Fruit fly (Drosophila melanogaster): ENCODE data around the gene Sec61gamma.

Sec61gamma gene

dm6 chrX:19631365-19631832 lies 11.7 kb upstream of the Sec61gamma start (continued):
- TF ChIP-seq CG31441 (GFP tag; IDR thresholded peaks at IDR 0.05) (no peak), Drgx (GFP tag; IDR thresholded peaks at IDR 0.05) (peak; percentile 41; the same call in 1 of the 2 replicates), Scr (GFP tag; IDR thresholded peaks at IDR 0.05; ENCODE audit: partially characterized antibody) (peak; percentile 14; the same call in 1 of the 2 replicates)

- TF ChIP-seq MBD-R2 (GFP tag; IDR thresholded peaks at IDR 0.05) = peak; percentile 17; the same call in 1 of the 2 replicates
- TF ChIP-seq Meics (GFP tag; optimal IDR thresholded peaks at IDR 0.05) = peak; percentile 11
- TF ChIP-seq Lpt (GFP tag; optimal IDR thresholded peaks at IDR 0.05) = no peak
- 0 out of 2 replicates have a peak, but pooled peaks have one; percentile 24 for TF ChIP-seq bbx (GFP tag; IDR thresholded peaks at IDR 0.05; ENCODE audit: partially characterized antibody)
- TF ChIP-seq Jarid2 (GFP tag; optimal IDR thresholded peaks at IDR 0.05) = no peak
- TF ChIP-seq zf30C (GFP tag; optimal IDR thresholded peaks at IDR 0.05) = no peak
- TF ChIP-seq kah (GFP tag; optimal IDR thresholded peaks at IDR 0.05) = no peak
- TF ChIP-seq CG13296 (GFP tag; optimal IDR thresholded peaks at IDR 0.05) = no peak
- no peak for TF ChIP-seq NFAT (GFP tag; IDR thresholded peaks at IDR 0.05)
- peak; percentile 37 for TF ChIP-seq ewg (GFP tag; optimal IDR thresholded peaks at IDR 0.05)
- TF ChIP-seq dan (GFP tag; IDR thresholded peaks at IDR 0.05) = no peak
- peak; percentile 12 for TF ChIP-seq Hand (GFP tag; optimal IDR thresholded peaks at IDR 0.05)
- TF ChIP-seq sens (GFP tag) = peak; percentile 76
- peak; percentile 86 for TF ChIP-seq CG9215 (GFP tag; IDR thresholded peaks at IDR 0.05)
- no peak for TF ChIP-seq Oli (tag; optimal IDR thresholded peaks at IDR 0.05)
- TF ChIP-seq Lim3 (GFP tag; IDR thresholded peaks at IDR 0.05) = no peak
- TF ChIP-seq chm (GFP tag; IDR thresholded peaks at IDR 0.05) = peak; percentile 40; the same call in 1 of the 2 replicates
- peak; percentile 29 for TF ChIP-seq Fer1 (GFP tag; optimal IDR thresholded peaks at IDR 0.05)
- peak; percentile 94 for TF ChIP-seq cg (GFP tag; optimal IDR thresholded peaks at IDR 0.05)
- no peak for TF ChIP-seq CG18262 (tag; optimal IDR thresholded peaks at IDR 0.05)
- no peak for TF ChIP-seq croc (GFP tag; conservative IDR thresholded peaks at IDR 0.05)
- peak; percentile 14; the same call in 1 of the 2 replicates for TF ChIP-seq CG9932 (GFP tag; IDR thresholded peaks at IDR 0.05)
- no peak for TF ChIP-seq Eip74EF (GFP tag; optimal IDR thresholded peaks at IDR 0.05)
- TF ChIP-seq crol (GFP tag; IDR thresholded peaks at IDR 0.05) = peak; percentile 80
- peak; percentile 18 for TF ChIP-seq CG18599 (GFP tag; optimal IDR thresholded peaks at IDR 0.05)
- TF ChIP-seq CG11723 (GFP tag; optimal IDR thresholded peaks at IDR 0.05) = peak; percentile 22
- peak; percentile 27; the same call in 1 of the 2 replicates for TF ChIP-seq CG32532 (GFP tag; IDR thresholded peaks at IDR 0.05)
- TF ChIP-seq NC2α (GFP tag; optimal IDR thresholded peaks at IDR 0.05) = no peak
- peak; percentile 9; the same call in 1 of the 3 replicates for TF ChIP-seq CG11695 (GFP tag; IDR thresholded peaks at IDR 0.05)
- TF ChIP-seq HmgZ (tag; optimal IDR thresholded peaks at IDR 0.05) = no peak
- no peak for TF ChIP-seq CG33557 (GFP tag; optimal IDR thresholded peaks at IDR 0.05)
- TF ChIP-seq CG7357 (GFP tag; IDR thresholded peaks at IDR 0.05) = no peak
- peak in 1 of 2 experiments; percentile 18 for TF ChIP-seq Trl (optimal IDR thresholded peaks at IDR 0.05)
- TF ChIP-seq Trl (GFP tag; optimal IDR thresholded peaks at IDR 0.05) = no peak
- TF ChIP-seq Ada2b (GFP tag; IDR thresholded peaks at IDR 0.05) = no peak
- TF ChIP-seq wek (GFP tag; optimal IDR thresholded peaks at IDR 0.05) = peak; percentile 10
- TF ChIP-seq stwl (tag; optimal IDR thresholded peaks at IDR 0.05) = peak; percentile 7
- TF ChIP-seq Hey (tag; optimal IDR thresholded peaks at IDR 0.05) = no peak
- TF ChIP-seq org-1 (GFP tag; optimal IDR thresholded peaks at IDR 0.05) = no peak
- peak in 1 of 2 experiments; percentile 17 for TF ChIP-seq insv (GFP tag; optimal IDR thresholded peaks at IDR 0.05)
- TF ChIP-seq pzg (GFP tag; optimal IDR thresholded peaks at IDR 0.05) = peak; percentile 17
- peak; percentile 1 for TF ChIP-seq maf-S (GFP tag; optimal IDR thresholded peaks at IDR 0.05)
- TF ChIP-seq ind (GFP tag; optimal IDR thresholded peaks at IDR 0.05) = no peak
- no peak for TF ChIP-seq CG14014 (GFP tag; IDR thresholded peaks at IDR 0.05)
- TF ChIP-seq gfzf (GFP tag; optimal IDR thresholded peaks at IDR 0.05) = peak; percentile 29
- TF ChIP-seq HLHmδ (GFP tag; optimal IDR thresholded peaks at IDR 0.05) = peak; percentile 80
Observed at dm6 chrX:19637002-19637420, 6.1 kb upstream of the Sec61gamma start.

Measured in whole organism, embryonic.